Fruit fly (Drosophila melanogaster): ENCODE measurements around the gene CG42397.

The CG42397 gene

dm6 chr3L:11957669-11958333 is 15.8 kb downstream of the CG42397 start, which contains the start of the genes CG11570 and CG43294:
Gene CG11570 (minus strand): TSS chr3L:11957769.
Gene CG43294 (plus strand): TSS chr3L:11958283.
- no peak for TF ChIP-seq noc (tag; optimal IDR thresholded peaks at IDR 0.05)

DNA sequence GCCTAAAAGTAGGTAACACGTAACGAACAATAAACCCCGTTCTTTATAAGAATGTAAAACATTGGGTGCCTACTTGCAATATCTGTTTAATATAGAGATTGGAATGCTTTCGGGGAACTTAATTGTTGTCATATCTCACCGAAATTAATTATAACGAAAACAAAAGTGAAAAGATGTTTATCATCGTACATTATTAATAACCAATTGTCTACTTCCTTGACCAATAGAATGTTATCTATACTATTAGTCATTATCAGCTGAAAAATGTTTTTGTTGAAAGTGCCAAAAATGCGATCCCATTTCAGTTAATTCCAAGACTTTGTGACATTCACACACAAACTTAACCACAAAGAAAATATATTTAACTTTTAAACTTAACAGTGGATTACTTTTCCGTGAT is 19.8 kb downstream of the CG42397 start, which contains the start of gene CG7248:
Gene CG7248 (plus strand): TSS at position 301 of the 400 bp plus-strand sequence.
- TF ChIP-seq noc (tag; optimal IDR thresholded peaks at IDR 0.05) = no peak

- TF ChIP-seq noc (tag; optimal IDR thresholded peaks at IDR 0.05) = no peak
Observed at dm6 chr3L:11953217-11953616, 20.4 kb downstream of the CG42397 start, which contains the start of gene obst-G. Gene obst-G (minus strand): TSS chr3L:11953317.

- no peak for TF ChIP-seq noc (tag; optimal IDR thresholded peaks at IDR 0.05)
Observed at dm6 chr3L:11949539-11949938, 24.1 kb downstream of the CG42397 start, which contains the start of gene CG17826. Gene CG17826 (plus strand): TSS chr3L:11949839.

DNA sequence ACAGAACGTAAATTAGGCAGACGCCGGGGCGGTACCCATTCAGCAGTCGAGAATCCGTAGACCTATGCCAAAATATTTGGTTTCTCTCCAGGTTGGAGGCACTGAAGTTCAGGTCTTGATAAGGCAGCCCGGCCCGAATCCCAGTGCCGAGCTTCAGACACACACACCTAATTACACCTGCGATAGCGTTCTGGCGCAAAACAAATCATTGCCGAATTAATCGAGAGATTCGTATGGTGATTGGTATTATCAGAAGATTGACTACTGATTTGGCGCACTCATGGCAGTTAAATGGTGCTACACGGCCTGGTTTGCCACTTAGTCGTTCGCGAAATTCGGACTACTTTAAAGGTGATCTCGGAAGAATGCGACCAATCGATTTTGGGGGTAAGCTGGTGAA is 26.2 kb downstream of the CG42397 start, which contains the start of gene CG7252:
Gene CG7252 (plus strand): TSS at position 319 of the 400 bp plus-strand sequence.
- no peak for TF ChIP-seq noc (tag; optimal IDR thresholded peaks at IDR 0.05)

dm6 chr3L:11944752-11945151 is 28.8 kb downstream of the CG42397 start, which contains the start of gene CG5883:
Gene CG5883 (minus strand): TSS chr3L:11944852.
- TF ChIP-seq noc (tag; optimal IDR thresholded peaks at IDR 0.05) = no peak

DNA sequence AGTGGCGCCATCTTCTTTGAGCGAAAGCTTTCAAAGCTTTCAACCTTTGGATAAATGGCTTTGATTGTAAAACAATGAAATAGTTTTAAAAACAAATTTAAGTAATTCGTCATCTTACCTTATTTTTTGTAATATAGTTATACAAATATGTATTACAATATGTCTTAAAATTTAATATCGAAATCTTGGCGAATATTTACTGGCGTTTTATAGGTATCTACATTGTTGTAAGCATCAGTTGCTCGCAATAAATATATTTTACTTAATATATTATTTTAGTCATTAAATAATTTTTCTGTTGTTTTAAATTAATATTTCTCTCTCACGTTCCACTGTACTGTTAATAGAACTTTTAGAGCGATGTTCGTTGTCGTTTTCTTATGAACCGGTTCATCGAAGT is 32.0 kb downstream of the CG42397 start, which contains the start of gene Rpt4R:
Gene Rpt4R (plus strand): TSS at position 301 of the 400 bp plus-strand sequence.
- TF ChIP-seq noc (tag; optimal IDR thresholded peaks at IDR 0.05) = no peak

- TF ChIP-seq noc (tag; optimal IDR thresholded peaks at IDR 0.05) = no peak
Observed at dm6 chr3L:11938716-11939115, 34.9 kb downstream of the CG42397 start, which contains the start of gene CG44837. Gene CG44837 (minus strand): TSS chr3L:11938872.

DNA sequence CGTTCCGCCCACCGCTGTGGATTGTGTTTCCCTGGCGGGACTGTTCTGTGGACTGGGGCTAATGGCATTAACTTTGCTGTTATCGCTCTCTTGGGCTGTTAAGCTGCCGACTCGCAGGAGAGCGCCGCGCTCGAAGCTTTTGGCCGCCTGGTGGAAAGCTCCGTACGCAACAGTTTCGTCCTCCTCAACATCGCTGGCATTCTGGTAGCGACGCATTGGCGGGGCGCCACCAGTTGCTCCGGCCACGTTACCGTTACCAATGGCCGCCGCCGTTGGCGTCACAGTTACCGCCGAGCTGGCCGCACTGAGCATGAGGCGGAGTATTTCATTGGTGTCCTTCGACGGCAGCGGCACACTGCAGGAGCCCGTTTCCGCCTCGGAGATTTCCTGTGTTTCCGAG is 36.3 kb downstream of the CG42397 start:
- TF ChIP-seq noc (tag; optimal IDR thresholded peaks at IDR 0.05) = no peak

DNA sequence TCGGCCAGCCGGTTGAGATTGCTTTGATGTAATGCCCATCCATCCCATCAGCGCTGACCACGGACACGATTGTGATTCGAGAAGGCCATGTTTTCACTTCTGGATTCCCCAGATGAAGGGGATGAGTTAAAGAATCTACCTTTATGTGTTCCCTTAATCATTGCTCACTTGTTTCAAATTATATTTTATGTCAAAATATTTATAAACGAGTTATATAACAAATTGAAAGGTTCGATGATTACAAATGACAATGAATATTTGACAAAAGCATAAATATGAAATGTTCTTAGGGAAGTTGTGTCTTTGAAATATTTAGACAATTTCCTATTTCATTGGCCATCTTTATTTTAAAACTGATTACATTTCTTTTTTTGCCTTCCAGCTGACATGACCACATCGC is 42.0 kb downstream of the CG42397 start:
- TF ChIP-seq noc (tag; optimal IDR thresholded peaks at IDR 0.05) = no peak

dm6 chr3L:11927287-11927743 is 46.3 kb downstream of the CG42397 start, which contains the start of gene byn:
Gene byn (plus strand): TSS chr3L:11927693.
- TF ChIP-seq noc (tag; optimal IDR thresholded peaks at IDR 0.05) = no peak

DNA sequence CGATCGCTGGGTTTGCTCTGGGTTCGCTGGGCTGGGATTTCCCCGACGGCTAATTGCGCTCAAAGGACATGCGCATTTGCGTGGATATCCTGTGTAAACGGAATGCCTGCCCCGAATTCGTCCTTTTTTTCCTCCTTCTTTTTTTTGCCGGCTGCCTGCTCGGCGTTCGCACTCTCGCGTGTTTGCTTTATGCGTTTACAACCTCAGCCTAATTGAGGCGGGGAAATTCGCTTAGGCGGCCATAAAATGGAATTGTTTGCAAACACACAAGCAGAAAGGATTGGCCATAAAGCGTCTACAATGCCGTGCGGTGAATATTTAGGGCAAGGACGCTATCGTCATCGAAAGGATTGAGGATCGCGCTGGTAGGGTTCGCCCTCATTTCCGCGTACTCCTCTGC is 48.2 kb downstream of the CG42397 start:
- TF ChIP-seq noc (tag; optimal IDR thresholded peaks at IDR 0.05) = no peak

- TF ChIP-seq noc (tag; optimal IDR thresholded peaks at IDR 0.05) = no peak
Observed at dm6 chr3L:11924657-11925056, 48.9 kb downstream of the CG42397 start, which contains the start of gene SdhAL. Gene SdhAL (minus strand): TSS chr3L:11924757.
